Fruit fly (Drosophila melanogaster): ENCODE data around the gene Ir8a.

The Ir8a gene

DNA sequence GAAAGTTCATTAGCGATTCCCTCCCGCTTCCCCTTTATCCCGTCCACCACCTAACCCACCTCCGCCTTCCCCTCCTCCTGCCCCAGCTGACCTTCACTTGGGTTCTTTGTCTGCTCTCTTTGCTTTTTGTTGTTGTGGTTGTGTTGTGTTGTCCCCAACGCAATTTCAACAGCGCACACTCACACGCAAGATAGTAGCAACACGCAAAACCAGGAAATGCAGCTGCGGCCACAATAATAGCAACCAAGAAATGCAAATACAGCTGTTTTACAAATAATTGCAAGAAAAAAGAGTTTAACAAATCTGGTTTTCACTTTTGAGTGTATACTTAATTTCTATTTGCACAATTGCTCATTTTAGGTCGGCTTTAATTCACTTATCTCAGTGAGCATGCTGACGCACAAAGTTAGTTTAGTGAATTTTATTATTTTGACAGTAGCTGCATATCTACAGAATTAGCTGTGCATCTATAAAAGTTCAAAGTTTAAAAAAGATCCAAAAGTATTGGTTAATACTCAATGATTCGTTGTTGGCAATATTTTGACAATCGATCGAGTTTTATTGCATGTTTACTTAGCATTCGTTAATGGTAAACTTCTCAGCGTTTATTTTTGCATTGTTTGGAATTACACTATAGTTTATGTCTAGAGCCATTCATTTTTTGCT lies 15.0 kb upstream of the Ir8a start (continued):
- TF ChIP-seq CG4424 (GFP tag; optimal IDR thresholded peaks at IDR 0.05) = peak; percentile 7
- TF ChIP-seq sima (GFP tag; optimal IDR thresholded peaks at IDR 0.05) = no peak
- no peak for TF ChIP-seq stwl (tag; optimal IDR thresholded peaks at IDR 0.05)
- peak; percentile 22 for TF ChIP-seq tin (GFP tag; optimal IDR thresholded peaks at IDR 0.05)
- TF ChIP-seq shn (GFP tag; optimal IDR thresholded peaks at IDR 0.05) = no peak
- no peak for TF ChIP-seq CG33557 (GFP tag; optimal IDR thresholded peaks at IDR 0.05)
- no peak for TF ChIP-seq lab (GFP tag; optimal IDR thresholded peaks at IDR 0.05)
- no peak for TF ChIP-seq Dek (tag; optimal IDR thresholded peaks at IDR 0.05)
- TF ChIP-seq CG5245 (GFP tag; optimal IDR thresholded peaks at IDR 0.05) = no peak
- no peak for TF ChIP-seq CG4854 (GFP tag; optimal IDR thresholded peaks at IDR 0.05)
- peak; percentile 77 for TF ChIP-seq sens (GFP tag)
- TF ChIP-seq CG16815 (GFP tag; optimal IDR thresholded peaks at IDR 0.05) = no peak
- TF ChIP-seq CG11456 (GFP tag; IDR thresholded peaks at IDR 0.05) = no peak
- TF ChIP-seq CG6689 (GFP tag; IDR thresholded peaks at IDR 0.05) = peak; percentile 43; the same call in 1 of the 2 replicates
- TF ChIP-seq CG14050 (GFP tag; IDR thresholded peaks at IDR 0.05) = no peak
- no peak for TF ChIP-seq CG11247 (GFP tag; IDR thresholded peaks at IDR 0.05)
- peak; percentile 36 for TF ChIP-seq CG11504 (tag; optimal IDR thresholded peaks at IDR 0.05)
- TF ChIP-seq org-1 (GFP tag; optimal IDR thresholded peaks at IDR 0.05) = peak; percentile 0
- no peak for TF ChIP-seq CG1832 (GFP tag; optimal IDR thresholded peaks at IDR 0.05)
- peak; percentile 44 for TF ChIP-seq nom (GFP tag; optimal IDR thresholded peaks at IDR 0.05)
- peak; percentile 49; the same call in 1 of the 2 replicates for TF ChIP-seq Xrp1 (GFP tag; IDR thresholded peaks at IDR 0.05)
- TF ChIP-seq slbo (GFP tag; IDR thresholded peaks at IDR 0.05) = peak; percentile 51
- TF ChIP-seq dmrt99B (tag; optimal IDR thresholded peaks at IDR 0.05) = peak; percentile 45
- TF ChIP-seq Atf-2 (GFP tag; optimal IDR thresholded peaks at IDR 0.05) = no peak
- peak; percentile 22 for TF ChIP-seq Xbp1 (GFP tag; optimal IDR thresholded peaks at IDR 0.05)
- TF ChIP-seq slp2 (GFP tag; optimal IDR thresholded peaks at IDR 0.05) = no peak
- peak; percentile 20 for TF ChIP-seq Asciz (GFP tag; optimal IDR thresholded peaks at IDR 0.05)
- TF ChIP-seq Mes4 (GFP tag; optimal IDR thresholded peaks at IDR 0.05) = no peak
- TF ChIP-seq CG7556 (GFP tag; optimal IDR thresholded peaks at IDR 0.05) = peak; percentile 4
- no peak for TF ChIP-seq CG32772 (GFP tag; IDR thresholded peaks at IDR 0.05)
- peak; percentile 43 for TF ChIP-seq Sox102F (GFP tag; optimal IDR thresholded peaks at IDR 0.05)
- no peak; the same call in 1 of the 2 replicates for TF ChIP-seq dati (GFP tag; IDR thresholded peaks at IDR 0.05)
- peak; percentile 24 for TF ChIP-seq Hsf (GFP tag; optimal IDR thresholded peaks at IDR 0.05)
- TF ChIP-seq btn (GFP tag; optimal IDR thresholded peaks at IDR 0.05) = peak; percentile 27
- TF ChIP-seq CG17612 (GFP tag; IDR thresholded peaks at IDR 0.05) = no peak
- no peak for TF ChIP-seq bowl (GFP tag; IDR thresholded peaks at IDR 0.05)
- TF ChIP-seq tgo (GFP tag; IDR thresholded peaks at IDR 0.05) = peak; percentile 56
- TF ChIP-seq CG32767 (GFP tag; IDR thresholded peaks at IDR 0.05) = 0 out of 2 replicates have a peak, but pooled peaks have one; percentile 28
- peak; percentile 7 for TF ChIP-seq dmrt11E (tag; optimal IDR thresholded peaks at IDR 0.05)
- peak; percentile 24 for TF ChIP-seq Blimp-1 (GFP tag; optimal IDR thresholded peaks at IDR 0.05)
- TF ChIP-seq ind (GFP tag; optimal IDR thresholded peaks at IDR 0.05) = peak; percentile 27
- TF ChIP-seq CG1233 (GFP tag; optimal IDR thresholded peaks at IDR 0.05) = peak; percentile 7
- no peak for TF ChIP-seq cas (GFP tag; IDR thresholded peaks at IDR 0.05)
- TF ChIP-seq Camta (GFP tag; optimal IDR thresholded peaks at IDR 0.05) = peak; percentile 7
- no peak for TF ChIP-seq CG15073 (GFP tag; optimal IDR thresholded peaks at IDR 0.05)
- 0 out of 2 replicates have a peak, but pooled peaks have one; percentile 19 for TF ChIP-seq Ada2b (GFP tag; IDR thresholded peaks at IDR 0.05)
- TF ChIP-seq unpg (GFP tag; optimal IDR thresholded peaks at IDR 0.05) = peak; percentile 21
- TF ChIP-seq Hr51 (GFP tag; optimal IDR thresholded peaks at IDR 0.05) = peak in 1 of 2 experiments; percentile 43
- TF ChIP-seq chinmo (GFP tag; IDR thresholded peaks at IDR 0.05; ENCODE audit: partially characterized antibody) = no peak
- TF ChIP-seq CG8924 (tag; optimal IDR thresholded peaks at IDR 0.05) = no peak
